Fruit fly (Drosophila melanogaster): ENCODE measurements around the gene hiw.

hiw gene

dm6 chrX:15085777-15086510 lies 22.7 kb upstream of the hiw start, which contains the start of the genes CG15027 and Dbct (continued):
- TF ChIP-seq trem (tag; optimal IDR thresholded peaks at IDR 0.05), result peak; percentile 76
- no peak for TF ChIP-seq pan (optimal IDR thresholded peaks at IDR 0.05)
- peak in 1 of 2 experiments; percentile 73 for TF ChIP-seq pan (GFP tag; optimal IDR thresholded peaks at IDR 0.05 in 1 of 2, IDR thresholded peaks at IDR 0.05 in 1 of 2)
- no peak for TF ChIP-seq pfk (GFP tag; optimal IDR thresholded peaks at IDR 0.05)
- TF ChIP-seq Neu2 (GFP tag; optimal IDR thresholded peaks at IDR 0.05; ENCODE audit: borderline replicate concordance), result no peak
- no peak for TF ChIP-seq cas (GFP tag; IDR thresholded peaks at IDR 0.05)
- TF ChIP-seq CG17361 (GFP tag; IDR thresholded peaks at IDR 0.05), result peak; percentile 61
- no peak for TF ChIP-seq prd (optimal IDR thresholded peaks at IDR 0.05)
- peak; percentile 79 for TF ChIP-seq prd (GFP tag; IDR thresholded peaks at IDR 0.05)
- TF ChIP-seq CG17385 (GFP tag; optimal IDR thresholded peaks at IDR 0.05), result peak; percentile 39
- peak; percentile 22; the same call in 1 of the 2 replicates for TF ChIP-seq NFAT (GFP tag; IDR thresholded peaks at IDR 0.05)
- TF ChIP-seq CG33213 (GFP tag; optimal IDR thresholded peaks at IDR 0.05), result no peak
- TF ChIP-seq ap (GFP tag; IDR thresholded peaks at IDR 0.05), result 0 out of 2 replicates have a peak, but pooled peaks have one; percentile 29
- peak; percentile 23 for TF ChIP-seq CG1603 (tag; optimal IDR thresholded peaks at IDR 0.05)
- TF ChIP-seq CG7372 (GFP tag; IDR thresholded peaks at IDR 0.05), result peak; percentile 74
- peak; percentile 80 for TF ChIP-seq sna (GFP tag; IDR thresholded peaks at IDR 0.05; ENCODE audit: partially characterized antibody)
- TF ChIP-seq HmgD (GFP tag; optimal IDR thresholded peaks at IDR 0.05), result no peak
- TF ChIP-seq vnd (GFP tag; IDR thresholded peaks at IDR 0.05; ENCODE audit: partially characterized antibody), result 0 out of 3 replicates have a peak, but pooled peaks have one; percentile 57
- no peak for TF ChIP-seq disco-r (GFP tag; optimal IDR thresholded peaks at IDR 0.05)
- no peak for TF ChIP-seq slou (GFP tag; optimal IDR thresholded peaks at IDR 0.05)
- no peak for TF ChIP-seq mirr (GFP tag; optimal IDR thresholded peaks at IDR 0.05)
- TF ChIP-seq gsb (GFP tag; IDR thresholded peaks at IDR 0.05), result no peak
- peak; percentile 67 for TF ChIP-seq CG32772 (GFP tag; IDR thresholded peaks at IDR 0.05)
- TF ChIP-seq CG7556 (GFP tag; optimal IDR thresholded peaks at IDR 0.05), result peak; percentile 43
- TF ChIP-seq ken (GFP tag; IDR thresholded peaks at IDR 0.05), result peak; percentile 56; the same call in 1 of the 3 replicates
- peak; percentile 14 for TF ChIP-seq Lhr (GFP tag; optimal IDR thresholded peaks at IDR 0.05)
- peak; percentile 78 for TF ChIP-seq vvl (GFP tag; IDR thresholded peaks at IDR 0.05)
- TF ChIP-seq CG3838 (GFP tag; optimal IDR thresholded peaks at IDR 0.05), result no peak
- peak; percentile 74 for TF ChIP-seq CG6272 (GFP tag; IDR thresholded peaks at IDR 0.05)
- peak; percentile 37 for TF ChIP-seq CG30020 (tag; optimal IDR thresholded peaks at IDR 0.05)
- TF ChIP-seq Scr (GFP tag; IDR thresholded peaks at IDR 0.05; ENCODE audit: partially characterized antibody), result peak; percentile 84
- no peak for TF ChIP-seq CG18476 (GFP tag; optimal IDR thresholded peaks at IDR 0.05)
- TF ChIP-seq fd64A (GFP tag; optimal IDR thresholded peaks at IDR 0.05), result no peak
- TF ChIP-seq CG1602 (GFP tag; optimal IDR thresholded peaks at IDR 0.05), result peak; percentile 55
- no peak for TF ChIP-seq CG17612 (GFP tag; IDR thresholded peaks at IDR 0.05)
- peak; percentile 41 for TF ChIP-seq CG15011 (GFP tag; optimal IDR thresholded peaks at IDR 0.05)
- TF ChIP-seq CG12155 (GFP tag; optimal IDR thresholded peaks at IDR 0.05), result peak; percentile 63
- peak; percentile 4 for TF ChIP-seq CG31388 (GFP tag; optimal IDR thresholded peaks at IDR 0.05)
- TF ChIP-seq CG12071 (GFP tag; optimal IDR thresholded peaks at IDR 0.05), result no peak
- TF ChIP-seq CG4617 (GFP tag; optimal IDR thresholded peaks at IDR 0.05; ENCODE audit: borderline replicate concordance), result peak; percentile 27
- peak; percentile 64 for TF ChIP-seq al (GFP tag; IDR thresholded peaks at IDR 0.05)
